Worm (Caenorhabditis elegans) whole organism, young adult: ENCODE measurements around the gene vamp-8.
A peak's percentile ranks its signal among the peaks of the same experiment; 100 is the strongest.

Experiments used
- B0019.2 ChIP-seq: fragments of 200-800 bp; sonication (Bioruptor generic); conservative IDR thresholded peaks from 2 replicates; pipeline ENCODE4 v1.3.6; 2022; ENCODE audit warnings: missing genetic modification reagents, missing genetic modification characterization, missing compliant biosample characterization
- B0261.1 ChIP-seq: sonication (generic microtip); optimal IDR thresholded peaks from 2 replicates; lab custom pipeline; 2016; ENCODE audit warnings: mild to moderate bottlenecking, missing genetic modification characterization, moderate library complexity, missing compliant biosample characterization
- C06A6.2 ChIP-seq: fragments of 200-800 bp; sonication (Bioruptor generic); conservative IDR thresholded peaks from 2 replicates; pipeline ENCODE4 v1.3.6; 2022; ENCODE audit warnings: missing genetic modification characterization, missing compliant biosample characterization
- C17E4.6 ChIP-seq: fragments of 200-800 bp; sonication (Bioruptor generic); IDR thresholded peaks from 2 replicates; pipeline ENCODE4 v1.3.6; 2022; ENCODE audit warnings: missing genetic modification reagents, missing genetic modification characterization, missing compliant biosample characterization
- F22D6.2 ChIP-seq: sonication (generic microtip); optimal IDR thresholded peaks from 2 replicates; lab custom pipeline; 2016; ENCODE audit warnings: mild to moderate bottlenecking, missing genetic modification characterization, missing compliant biosample characterization
- F57A8.1 ChIP-seq: fragments of 200-800 bp; sonication (Bioruptor generic); optimal IDR thresholded peaks from 2 replicates; lab custom pipeline; 2018; ENCODE audit warnings: mild to moderate bottlenecking, missing genetic modification characterization, moderate library complexity, missing compliant biosample characterization
- F57C9.4 ChIP-seq: sonication (generic microtip); optimal IDR thresholded peaks from 2 replicates; lab custom pipeline; 2017; ENCODE audit warnings: mild to moderate bottlenecking, missing genetic modification characterization, missing compliant biosample characterization
- K11D2.4 ChIP-seq: fragments of 200-800 bp; sonication (Bioruptor generic); IDR thresholded peaks from 2 replicates; pipeline ENCODE4 v1.3.6; 2022; ENCODE audit warnings: missing genetic modification reagents, missing genetic modification characterization, missing compliant biosample characterization
- Y53F4B.3 ChIP-seq: fragments of 200-800 bp; sonication (Bioruptor generic); IDR thresholded peaks from 2 replicates; pipeline ENCODE4 v1.3.6; 2022; ENCODE audit warnings: missing genetic modification reagents, missing genetic modification characterization, missing compliant biosample characterization
- Y56A3A.18 ChIP-seq: fragments of 200-800 bp; sonication (Bioruptor generic); IDR thresholded peaks from 2 replicates; pipeline ENCODE4 v1.3.6; 2022; ENCODE audit warnings: missing genetic modification reagents, missing genetic modification characterization, missing compliant biosample characterization
- ama-1 ChIP-seq, 3 experiments: fragments of 150-350 bp in 1 of 3; sonication (generic microtip) in 2 of 3; optimal IDR thresholded peaks; 2 replicates each; lab custom pipeline; 2014 to 2018; ENCODE audit warnings: missing biosample characterization in 2 of 3, missing genetic modification characterization in 2 of 3, missing genetic modification reagents in 2 of 3
- aptf-3 ChIP-seq: fragments of 200-800 bp; sonication (Bioruptor generic); IDR thresholded peaks from 2 replicates; pipeline ENCODE4 v1.3.6; 2022; ENCODE audit warnings: missing genetic modification characterization, missing compliant biosample characterization
- attf-3 ChIP-seq: fragments of 200-800 bp; sonication (Bioruptor generic); conservative IDR thresholded peaks from 2 replicates; pipeline ENCODE4 v1.3.6; 2022; ENCODE audit warnings: missing genetic modification reagents, missing genetic modification characterization, missing compliant biosample characterization
- bed-1 ChIP-seq: fragments of 200-800 bp; sonication (Bioruptor generic); IDR thresholded peaks from 2 replicates; pipeline ENCODE4 v1.3.6; 2022; ENCODE audit warnings: missing genetic modification reagents, missing genetic modification characterization, missing compliant biosample characterization
- cebp-1 ChIP-seq, 2 experiments: fragments of 200-800 bp in 1 of 2; sonication (Bioruptor generic) in 1 of 2; sonication (generic microtip) in 1 of 2; IDR thresholded peaks in 1 of 2; optimal IDR thresholded peaks in 1 of 2; 2 replicates each; pipeline versions ENCODE4 v1.3.6 to Lab custom; 2017 to 2022; ENCODE audit warnings: missing compliant biosample characterization in 2 of 2, missing genetic modification characterization in 2 of 2, mild to moderate bottlenecking in 1 of 2, missing genetic modification reagents in 1 of 2, moderate library complexity in 1 of 2
- cebp-2 ChIP-seq: fragments of 200-800 bp; sonication (Bioruptor generic); IDR thresholded peaks from 2 replicates; pipeline ENCODE4 v1.3.6; 2022; ENCODE audit warnings: missing genetic modification characterization, missing compliant biosample characterization
- ceh-100 ChIP-seq: fragments of 200-800 bp; sonication (Bioruptor generic); IDR thresholded peaks from 2 replicates; pipeline ENCODE4 v1.3.6; 2022; ENCODE audit warnings: missing genetic modification reagents, missing genetic modification characterization, missing compliant biosample characterization
- ceh-79 ChIP-seq: sonication (generic microtip); optimal IDR thresholded peaks from 2 replicates; lab custom pipeline; 2017; ENCODE audit warnings: mild to moderate bottlenecking, missing genetic modification characterization, missing compliant biosample characterization
- efl-1 ChIP-seq: fragments of 150-350 bp; optimal IDR thresholded peaks from 2 replicates; lab custom pipeline; 2014; ENCODE audit warnings: missing biosample characterization, missing genetic modification reagents, missing genetic modification characterization
- ekl-4 ChIP-seq: fragments of 200-800 bp; sonication (Bioruptor generic); IDR thresholded peaks from 2 replicates; pipeline ENCODE4 v1.3.6; 2022; ENCODE audit warnings: missing genetic modification reagents, missing genetic modification characterization, missing compliant biosample characterization
- gei-17 ChIP-seq: fragments of 200-800 bp; sonication (Bioruptor generic); optimal IDR thresholded peaks from 2 replicates; lab custom pipeline; 2018; ENCODE audit warnings: mild to moderate bottlenecking, missing genetic modification characterization, missing compliant biosample characterization
- him-1 ChIP-seq: sonication (generic microtip); optimal IDR thresholded peaks from 2 replicates; lab custom pipeline; 2016; ENCODE audit warnings: missing genotype, missing genetic modification reagents, missing genetic modification characterization, missing compliant biosample characterization
- hlh-26 ChIP-seq: fragments of 200-800 bp; sonication (Bioruptor generic); conservative IDR thresholded peaks from 2 replicates; pipeline ENCODE4 v1.3.6; 2022; ENCODE audit warnings: missing genetic modification reagents, missing genetic modification characterization, missing compliant biosample characterization
- hrde-1 ChIP-seq: sonication (generic microtip); optimal IDR thresholded peaks from 2 replicates; lab custom pipeline; 2016; ENCODE audit warnings: missing genetic modification characterization, mild to moderate bottlenecking, missing compliant biosample characterization, moderate library complexity, missing genotype, missing genetic modification reagents, borderline replicate concordance
- let-526 ChIP-seq: fragments of 200-800 bp; sonication (Bioruptor generic); IDR thresholded peaks from 2 replicates; pipeline ENCODE4 v1.3.6; 2022; ENCODE audit warnings: missing genetic modification reagents, missing genetic modification characterization, missing compliant biosample characterization
- lin-54 ChIP-seq: fragments of 200-800 bp; sonication (Bioruptor generic); optimal IDR thresholded peaks from 2 replicates; lab custom pipeline; 2018; ENCODE audit warnings: mild to moderate bottlenecking, missing genetic modification characterization, missing compliant biosample characterization
- lsl-1 ChIP-seq: fragments of 200-800 bp; sonication (Bioruptor generic); optimal IDR thresholded peaks from 2 replicates; lab custom pipeline; 2018; ENCODE audit warnings: mild to moderate bottlenecking, missing genetic modification characterization, moderate library complexity, missing compliant biosample characterization
- lsy-27 ChIP-seq: sonication (generic microtip); optimal IDR thresholded peaks from 2 replicates; lab custom pipeline; 2017; ENCODE audit warnings: missing genetic modification characterization, mild to moderate bottlenecking, missing compliant biosample characterization, antibody characterized with exemption, missing genotype, borderline replicate concordance; ENCODE audit not compliant: insufficient read depth
- madf-3 ChIP-seq: fragments of 200-800 bp; sonication (Bioruptor generic); IDR thresholded peaks from 2 replicates; pipeline ENCODE4 v1.3.6; 2022; ENCODE audit warnings: missing genetic modification reagents, missing genetic modification characterization, missing compliant biosample characterization
- madf-8 ChIP-seq: fragments of 200-800 bp; sonication (Bioruptor generic); conservative IDR thresholded peaks from 2 replicates; pipeline ENCODE4 v1.3.6; 2022; ENCODE audit warnings: missing genetic modification reagents, missing genetic modification characterization, missing compliant biosample characterization
- mel-28 ChIP-seq: sonication (generic microtip); optimal IDR thresholded peaks from 2 replicates; lab custom pipeline; 2016; ENCODE audit warnings: borderline replicate concordance, mild to moderate bottlenecking, missing genetic modification characterization, missing compliant biosample characterization
- mes-4 ChIP-seq: sonication (generic microtip); optimal IDR thresholded peaks from 2 replicates; lab custom pipeline; 2016; ENCODE audit warnings: missing genotype, missing genetic modification characterization, missing compliant biosample characterization
- nfyb-1 ChIP-seq: fragments of 200-800 bp; sonication (Bioruptor generic); IDR thresholded peaks from 2 replicates; pipeline ENCODE4 v1.3.6; 2022; ENCODE audit warnings: missing genetic modification reagents, missing genetic modification characterization, missing compliant biosample characterization
- sea-2 ChIP-seq: fragments of 200-800 bp; sonication (Bioruptor generic); IDR thresholded peaks from 2 replicates; pipeline ENCODE4 v1.3.6; 2022; ENCODE audit warnings: missing genetic modification characterization, missing compliant biosample characterization
- snpc-3.4 ChIP-seq: sonication (generic microtip); optimal IDR thresholded peaks from 2 replicates; lab custom pipeline; 2017; ENCODE audit warnings: missing genetic modification characterization, mild to moderate bottlenecking, missing compliant biosample characterization, antibody characterized with exemption, moderate library complexity, missing genotype, missing genetic modification reagents
- snpc-4 ChIP-seq, 5 experiments: fragments of 150-350 bp in 1 of 5; sonication (generic microtip) in 4 of 5; optimal IDR thresholded peaks; 2 replicates each; lab custom pipeline; 2014 to 2018; ENCODE audit warnings: missing genetic modification characterization in 5 of 5, missing biosample characterization in 3 of 5, antibody characterized with exemption in 2 of 5, mild to moderate bottlenecking in 2 of 5, missing compliant biosample characterization in 2 of 5, missing genotype in 2 of 5, moderate library complexity in 2 of 5, missing genetic modification reagents in 1 of 5
- tlf-1 ChIP-seq: fragments of 200-800 bp; sonication (Bioruptor generic); optimal IDR thresholded peaks from 2 replicates; lab custom pipeline; 2018; ENCODE audit warnings: mild to moderate bottlenecking, missing genetic modification characterization, missing compliant biosample characterization
- xnd-1 ChIP-seq: sonication (generic microtip); optimal IDR thresholded peaks from 2 replicates; lab custom pipeline; 2016; ENCODE audit warnings: missing genotype, missing genetic modification reagents, missing genetic modification characterization, missing compliant biosample characterization
- zfh-2 ChIP-seq: fragments of 200-800 bp; sonication (Bioruptor generic); conservative IDR thresholded peaks from 2 replicates; pipeline ENCODE4 v1.3.6; 2022; ENCODE audit warnings: missing genetic modification reagents, missing genetic modification characterization, missing compliant biosample characterization
- ztf-18 ChIP-seq: sonication (generic microtip); optimal IDR thresholded peaks from 2 replicates; lab custom pipeline; 2016; ENCODE audit warnings: missing genotype, mild to moderate bottlenecking, missing genetic modification characterization, missing compliant biosample characterization
- ztf-28 ChIP-seq: fragments of 200-800 bp; sonication (Bioruptor generic); IDR thresholded peaks from 2 replicates; pipeline ENCODE4 v1.3.6; 2022; ENCODE audit warnings: missing genetic modification reagents, missing genetic modification characterization, missing compliant biosample characterization
- ztf-3 ChIP-seq: fragments of 200-800 bp; sonication (Bioruptor generic); optimal IDR thresholded peaks from 2 replicates; lab custom pipeline; 2018; ENCODE audit warnings: mild to moderate bottlenecking, missing genetic modification characterization, missing compliant biosample characterization

vamp-8 gene

DNA sequence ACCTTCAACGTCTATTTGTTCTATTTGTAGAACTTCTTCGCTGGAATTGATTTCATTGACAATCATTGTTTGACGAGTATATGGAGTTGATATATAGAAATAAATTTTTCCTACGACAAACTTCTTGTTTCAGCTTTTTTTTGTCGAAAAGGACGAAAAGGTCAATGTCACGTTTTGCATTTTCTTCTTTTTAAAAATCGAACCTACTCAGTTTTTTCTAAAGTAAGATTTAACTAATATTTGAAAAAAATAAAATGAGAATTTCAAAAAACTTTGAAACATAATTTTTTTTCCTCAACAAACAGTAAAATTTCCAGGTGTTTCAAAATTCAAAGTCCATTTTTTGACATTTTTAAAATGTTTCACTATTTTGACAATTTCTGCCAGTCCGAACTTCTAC lies 28.7 kb downstream of the vamp-8 start, which contains the start of gene H08M01.1:
H08M01.1 (minus strand) TSS at position 101 of the 400 bp plus-strand sequence.
- TF ChIP-seq lin-54 (GFP tag; lab: Kevin White, UChicago) (no peak), attf-3 (GFP tag; lab: Robert Waterston, UW) (no peak), gei-17 (no peak), B0261.1 (tag; lab: Kevin White, UChicago) (no peak), him-1 (no peak), Y56A3A.18 (GFP tag; lab: Robert Waterston, UW) (no peak), B0019.2 (GFP tag; lab: Robert Waterston, UW) (no peak), cebp-1 (GFP tag; IDR thresholded peaks at IDR 0.05; lab: Robert Waterston, UW) (no peak), cebp-1 (tag; optimal IDR thresholded peaks at IDR 0.05; lab: Kevin White, UChicago) (no peak), bed-1 (GFP tag; lab: Robert Waterston, UW) (no peak), lsy-27 (tag; lab: Kevin White, UChicago) (no peak), ztf-3 (GFP tag; lab: Kevin White, UChicago) (no peak), F57C9.4 (tag; lab: Kevin White, UChicago) (no peak), efl-1 (no peak), ceh-100 (no peak)

- TF ChIP-seq mes-4 (tag; lab: Kevin White, UChicago) (no peak), C06A6.2 (GFP tag; lab: Robert Waterston, UW) (no peak), attf-3 (GFP tag; lab: Robert Waterston, UW) (no peak), hrde-1 (no peak), bed-1 (GFP tag; lab: Robert Waterston, UW) (no peak), zfh-2 (GFP tag; lab: Robert Waterston, UW) (no peak), xnd-1 (tag; lab: Kevin White, UChicago) (no peak), aptf-3 (GFP tag; lab: Robert Waterston, UW) (no peak), ztf-18 (tag; lab: Kevin White, UChicago) (no peak), madf-8 (GFP tag; lab: Robert Waterston, UW) (no peak), Y53F4B.3 (GFP tag; lab: Robert Waterston, UW) (no peak), ztf-28 (GFP tag; lab: Robert Waterston, UW) (no peak), F22D6.2 (tag; lab: Kevin White, UChicago) (no peak), cebp-2 (GFP tag; lab: Robert Waterston, UW) (no peak), K11D2.4 (GFP tag; lab: Robert Waterston, UW) (no peak)
Observed at ce11 chrIV:13834394-13835129, 30.4 kb downstream of the vamp-8 start.

DNA sequence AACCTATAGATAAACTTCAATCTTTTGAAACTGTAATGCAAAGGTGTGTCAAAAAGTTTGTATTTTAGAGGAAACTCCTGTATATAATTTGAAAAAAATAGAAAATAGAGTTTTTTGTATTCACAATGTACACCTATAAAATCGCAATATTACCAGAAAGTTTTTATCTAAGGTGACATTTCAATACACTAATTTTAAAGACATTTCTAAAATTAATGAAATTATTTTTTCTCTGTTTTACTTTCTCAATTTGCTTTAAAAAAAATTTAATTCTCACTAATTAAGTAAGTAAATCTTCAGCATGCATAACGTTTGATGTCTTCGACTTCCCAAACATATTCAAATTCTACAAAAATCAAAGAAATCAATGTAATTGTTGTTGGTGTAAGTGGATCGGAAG lies 37.4 kb downstream of the vamp-8 start, which contains the start of gene rga-5:
rga-5 (plus strand) TSS at position 301 of the 400 bp plus-strand sequence.
- no peak for TF ChIP-seq let-526 (GFP tag; lab: Robert Waterston, UW)
- TF ChIP-seq C17E4.6 (GFP tag; lab: Robert Waterston, UW) = no peak
- no peak for TF ChIP-seq F57A8.1 (GFP tag; lab: Kevin White, UChicago)
- TF ChIP-seq madf-3 (GFP tag; lab: Robert Waterston, UW) = no peak
- no peak for TF ChIP-seq nfyb-1 (GFP tag; lab: Robert Waterston, UW)
- TF ChIP-seq, all 124 proteins: peak for 0

- TF ChIP-seq snpc-4 (GFP tag; optimal IDR thresholded peaks at IDR 0.05; lab: Kevin White, UChicago) (no peak), snpc-4 (tag; optimal IDR thresholded peaks at IDR 0.05; lab: Kevin White, UChicago) (peak in 1 of 4 experiments; percentile 10), snpc-3.4 (tag; lab: Kevin White, UChicago) (no peak), ekl-4 (no peak), ama-1 (optimal IDR thresholded peaks at IDR 0.05; lab: Kevin White, UChicago) (no peak), ama-1 (GFP tag; optimal IDR thresholded peaks at IDR 0.05; lab: Kevin White, UChicago) (no peak), mel-28 (tag; lab: Kevin White, UChicago) (no peak), tlf-1 (GFP tag; lab: Kevin White, UChicago) (no peak), cebp-2 (GFP tag; lab: Robert Waterston, UW) (no peak), lsl-1 (GFP tag; lab: Kevin White, UChicago) (no peak), ceh-79 (tag; lab: Kevin White, UChicago) (no peak), hlh-26 (GFP tag; lab: Robert Waterston, UW) (no peak), sea-2 (GFP tag; lab: Robert Waterston, UW) (no peak)
Observed at ce11 chrIV:13826363-13826762, 38.6 kb downstream of the vamp-8 start.
